Fruit fly (Drosophila melanogaster) whole organism, embryonic: Measurements from ENCODE around the gene CG12995.

ENCODE experiments used
- Aef1 ChIP-seq: fragments of 200-800 bp; sonication (Bioruptor generic); IDR thresholded peaks from 3 replicates; pipeline ENCODE4 v1.3.6; 2022; ENCODE audit warnings: missing biosample characterization, missing genetic modification characterization
- B-H2 ChIP-seq: fragments of 200-800 bp; sonication (Bioruptor generic); optimal IDR thresholded peaks from 2 replicates; lab custom pipeline; 2018; ENCODE audit warnings: missing biosample characterization, mild to moderate bottlenecking, missing genetic modification characterization
- CG10274 ChIP-seq: fragments of 200-800 bp; sonication (Bioruptor generic); optimal IDR thresholded peaks from 3 replicates; lab custom pipeline; 2017; ENCODE audit warnings: missing biosample characterization, mild to moderate bottlenecking, missing genetic modification characterization
- CG11247 ChIP-seq: fragments of 200-800 bp; sonication (Bioruptor generic); IDR thresholded peaks from 2 replicates; pipeline ENCODE4 v1.3.6; 2022; ENCODE audit warnings: missing biosample characterization, missing genetic modification characterization
- CG12659 ChIP-seq: fragments of 200-800 bp; sonication (Bioruptor generic); optimal IDR thresholded peaks from 3 replicates; lab custom pipeline; 2017; ENCODE audit warnings: mild to moderate bottlenecking, missing biosample characterization, missing genetic modification reagents, missing genetic modification characterization
- CG13624 ChIP-seq: fragments of 200-800 bp; sonication (Bioruptor generic); optimal IDR thresholded peaks from 2 replicates; lab custom pipeline; 2016; ENCODE audit warnings: missing biosample characterization, missing genetic modification characterization
- CG14014 ChIP-seq: fragments of 200-800 bp; sonication (Bioruptor generic); IDR thresholded peaks from 2 replicates; pipeline ENCODE4 v1.3.6; 2022; ENCODE audit warnings: missing biosample characterization, missing genetic modification characterization
- CG15479 ChIP-seq: fragments of 200-800 bp; sonication (Bioruptor generic); optimal IDR thresholded peaks from 3 replicates; lab custom pipeline; 2019; ENCODE audit warnings: missing biosample characterization, mild to moderate bottlenecking, missing genetic modification characterization, moderate library complexity
- CG16813 ChIP-seq: fragments of 200-800 bp; sonication (Bioruptor generic); IDR thresholded peaks from 3 replicates; pipeline ENCODE4 v1.3.6; 2022; ENCODE audit warnings: missing biosample characterization, missing genetic modification characterization; ENCODE audit not compliant: partially characterized antibody
- CG17186 ChIP-seq: fragments of 200-800 bp; sonication (Bioruptor generic); optimal IDR thresholded peaks from 3 replicates; lab custom pipeline; 2017; ENCODE audit warnings: missing biosample characterization, missing genetic modification reagents, missing genetic modification characterization
- CG18011 ChIP-seq: fragments of 200-800 bp; sonication (Bioruptor generic); optimal IDR thresholded peaks from 2 replicates; lab custom pipeline; 2017; ENCODE audit warnings: missing biosample characterization, missing genetic modification characterization, mild to moderate bottlenecking, moderate library complexity, missing genotype
- CG2120 ChIP-seq: fragments of 200-800 bp; sonication (Bioruptor generic); optimal IDR thresholded peaks from 3 replicates; lab custom pipeline; 2016; ENCODE audit warnings: missing biosample characterization, missing genetic modification characterization
- CG3847 ChIP-seq: fragments of 200-800 bp; sonication (Bioruptor generic); IDR thresholded peaks from 2 replicates; pipeline ENCODE4 v1.3.6; 2022; ENCODE audit warnings: missing biosample characterization, missing genetic modification characterization
- CG7928 ChIP-seq: fragments of 200-800 bp; sonication (Bioruptor generic); optimal IDR thresholded peaks from 2 replicates; lab custom pipeline; 2017; ENCODE audit warnings: missing biosample characterization, mild to moderate bottlenecking, missing genetic modification characterization
- CG8388 ChIP-seq: fragments of 200-800 bp; sonication (Bioruptor generic); optimal IDR thresholded peaks from 2 replicates; lab custom pipeline; 2019; ENCODE audit warnings: missing biosample characterization, mild to moderate bottlenecking, missing genetic modification characterization, moderate library complexity
- CG8765 ChIP-seq: fragments of 200-800 bp; sonication (Bioruptor generic); IDR thresholded peaks from 2 replicates; pipeline ENCODE4 v1.3.6; 2022; ENCODE audit warnings: missing biosample characterization, missing genetic modification characterization
- CHES-1-like ChIP-seq: fragments of 200-800 bp; sonication (Bioruptor generic); optimal IDR thresholded peaks from 2 replicates; lab custom pipeline; 2016; ENCODE audit warnings: missing biosample characterization, missing genetic modification characterization
- CTCF ChIP-seq: fragments of 200-800 bp; sonication (Bioruptor generic); optimal IDR thresholded peaks from 2 replicates; lab custom pipeline; 2017; ENCODE audit warnings: missing biosample characterization, mild to moderate bottlenecking, missing genetic modification characterization, moderate library complexity
- CoRest ChIP-seq: fragments of 200-800 bp; sonication (Bioruptor generic); optimal IDR thresholded peaks from 3 replicates; lab custom pipeline; 2018; ENCODE audit warnings: missing biosample characterization, mild to moderate bottlenecking, missing genetic modification characterization, moderate library complexity
- Dek ChIP-seq: fragments of 200-800 bp; sonication (Bioruptor generic); optimal IDR thresholded peaks from 3 replicates; lab custom pipeline; 2019; ENCODE audit warnings: missing biosample characterization, mild to moderate bottlenecking, missing genetic modification characterization, moderate library complexity
- Doc3 ChIP-seq: fragments of 200-800 bp; sonication (Bioruptor generic); IDR thresholded peaks from 3 replicates; pipeline ENCODE4 v1.3.6; 2022; ENCODE audit warnings: missing biosample characterization, missing genetic modification characterization; ENCODE audit not compliant: partially characterized antibody
- Dp ChIP-seq: fragments of 200-800 bp; sonication (Bioruptor generic); optimal IDR thresholded peaks from 2 replicates; lab custom pipeline; 2018; ENCODE audit warnings: missing biosample characterization, mild to moderate bottlenecking, missing genetic modification characterization, moderate library complexity
- Dref ChIP-seq: fragments of 200-800 bp; sonication (Bioruptor generic); IDR thresholded peaks from 2 replicates; pipeline ENCODE4 v1.3.6; 2022; ENCODE audit warnings: missing biosample characterization, missing genetic modification characterization
- Ets97D ChIP-seq: fragments of 200-800 bp; sonication (Bioruptor generic); optimal IDR thresholded peaks from 3 replicates; lab custom pipeline; 2016; ENCODE audit warnings: missing biosample characterization, missing genetic modification characterization
- HmgZ ChIP-seq: fragments of 200-800 bp; sonication (Bioruptor generic); optimal IDR thresholded peaks from 2 replicates; lab custom pipeline; 2018; ENCODE audit warnings: missing biosample characterization, mild to moderate bottlenecking, missing genetic modification characterization
- Med ChIP-seq: fragments of 200-800 bp; sonication (Bioruptor generic); peaks from one replicate; lab custom pipeline; 2016; ENCODE audit warnings: missing biosample characterization, missing genetic modification characterization, mild to moderate bottlenecking, inconsistent platforms, moderate library complexity
- NfI ChIP-seq: fragments of 200-800 bp; sonication (Bioruptor generic); optimal IDR thresholded peaks from 3 replicates; lab custom pipeline; 2018; ENCODE audit warnings: missing biosample characterization, mild to moderate bottlenecking, missing genetic modification characterization, moderate library complexity
- Opbp ChIP-seq: fragments of 200-800 bp; sonication (Bioruptor generic); IDR thresholded peaks from 3 replicates; pipeline ENCODE4 v1.3.6; 2022; ENCODE audit warnings: missing biosample characterization, missing genetic modification characterization; ENCODE audit not compliant: partially characterized antibody
- Pdp1 ChIP-seq, 2 experiments: fragments of 200-800 bp; sonication (Bioruptor generic); optimal IDR thresholded peaks; 3 replicates each; lab custom pipeline; 2016; ENCODE audit warnings: missing biosample characterization in 2 of 2, missing genetic modification characterization in 2 of 2, mild to moderate bottlenecking in 1 of 2, moderate library complexity in 1 of 2
- amos ChIP-seq: fragments of 200-800 bp; sonication (Bioruptor generic); IDR thresholded peaks from 2 replicates; pipeline ENCODE4 v1.3.6; 2022; ENCODE audit warnings: missing biosample characterization, missing genetic modification characterization; ENCODE audit not compliant: partially characterized antibody
- ato ChIP-seq: fragments of 200-800 bp; sonication (Bioruptor generic); IDR thresholded peaks from 2 replicates; pipeline ENCODE4 v1.3.6; 2022; ENCODE audit warnings: missing biosample characterization, missing genetic modification characterization; ENCODE audit not compliant: partially characterized antibody
- bbx ChIP-seq: fragments of 200-800 bp; sonication (Bioruptor generic); IDR thresholded peaks from 2 replicates; pipeline ENCODE4 v1.3.6; 2022; ENCODE audit warnings: missing biosample characterization, missing genetic modification characterization; ENCODE audit not compliant: partially characterized antibody
- br ChIP-seq: fragments of >200 bp; optimal IDR thresholded peaks from 2 replicates; lab custom pipeline; 2017
- chinmo ChIP-seq: fragments of 200-800 bp; sonication (Bioruptor generic); IDR thresholded peaks from 4 replicates; pipeline ENCODE4 v1.3.6; 2022; ENCODE audit warnings: missing biosample characterization, missing genetic modification characterization; ENCODE audit not compliant: partially characterized antibody
- da ChIP-seq: fragments of 200-800 bp; sonication (Bioruptor generic); optimal IDR thresholded peaks from 2 replicates; lab custom pipeline; 2016; ENCODE audit warnings: missing biosample characterization, missing genetic modification characterization
- disco-r ChIP-seq: fragments of 200-800 bp; sonication (Bioruptor generic); optimal IDR thresholded peaks from 2 replicates; lab custom pipeline; 2016; ENCODE audit warnings: missing biosample characterization, missing genetic modification characterization
- en ChIP-seq: fragments of 200-800 bp; sonication (Bioruptor generic); optimal IDR thresholded peaks from 2 replicates; lab custom pipeline; 2016; ENCODE audit warnings: missing biosample characterization, missing genetic modification characterization
- esg ChIP-seq: fragments of 200-800 bp; sonication (Bioruptor generic); conservative IDR thresholded peaks from 2 replicates; pipeline ENCODE4 v1.3.6; 2022; ENCODE audit warnings: missing biosample characterization, missing genetic modification characterization
- gfzf ChIP-seq: fragments of 200-800 bp; sonication (Bioruptor generic); optimal IDR thresholded peaks from 2 replicates; lab custom pipeline; 2016; ENCODE audit warnings: missing biosample characterization, mild to moderate bottlenecking, missing genetic modification characterization, moderate library complexity
- knrl ChIP-seq: fragments of 200-800 bp; sonication (Bioruptor generic); IDR thresholded peaks from 3 replicates; pipeline ENCODE4 v1.3.6; 2022; ENCODE audit warnings: missing biosample characterization, missing genetic modification characterization; ENCODE audit not compliant: partially characterized antibody
- nmo ChIP-seq: fragments of 200-800 bp; sonication (Bioruptor generic); optimal IDR thresholded peaks from 2 replicates; lab custom pipeline; 2018; ENCODE audit warnings: missing biosample characterization, mild to moderate bottlenecking, missing genetic modification characterization, moderate library complexity
- otp ChIP-seq: fragments of 200-800 bp; sonication (Bioruptor generic); IDR thresholded peaks from 3 replicates; pipeline ENCODE4, ENCODE4 v1.3.6; 2022; ENCODE audit warnings: missing biosample characterization, missing genetic modification characterization
- row ChIP-seq: fragments of 200-800 bp; sonication (Bioruptor generic); IDR thresholded peaks from 3 replicates; pipeline ENCODE4 v1.3.6; 2022; ENCODE audit warnings: missing biosample characterization, missing genetic modification characterization
- sens-2 ChIP-seq: fragments of 200-800 bp; sonication (Bioruptor generic); IDR thresholded peaks from 2 replicates; pipeline ENCODE4 v1.3.6; 2022; ENCODE audit warnings: missing biosample characterization, missing genetic modification characterization
- slp2 ChIP-seq: fragments of 200-800 bp; sonication (Bioruptor generic); optimal IDR thresholded peaks from 2 replicates; lab custom pipeline; 2016; ENCODE audit warnings: missing biosample characterization, missing genetic modification characterization
- sna ChIP-seq: fragments of 200-800 bp; sonication (Bioruptor generic); IDR thresholded peaks from 2 replicates; pipeline ENCODE4 v1.3.6; 2022; ENCODE audit warnings: missing biosample characterization, missing genetic modification characterization; ENCODE audit not compliant: partially characterized antibody
- sob ChIP-seq: fragments of 200-800 bp; sonication (Bioruptor generic); IDR thresholded peaks from 2 replicates; pipeline ENCODE4 v1.3.6; 2022; ENCODE audit warnings: missing biosample characterization, missing genetic modification characterization
- tna ChIP-seq: fragments of 200-800 bp; sonication (Bioruptor generic); IDR thresholded peaks from 2 replicates; pipeline ENCODE4 v1.3.6; 2022; ENCODE audit warnings: missing biosample characterization, missing genetic modification characterization; ENCODE audit not compliant: partially characterized antibody
- unc-4 ChIP-seq: fragments of 200-800 bp; sonication (Bioruptor generic); IDR thresholded peaks from 2 replicates; pipeline ENCODE4 v1.3.6; 2022; ENCODE audit warnings: missing biosample characterization, missing genetic modification characterization; ENCODE audit not compliant: partially characterized antibody
- usp ChIP-seq: fragments of >200 bp; optimal IDR thresholded peaks from 2 replicates; lab custom pipeline; 2017; ENCODE audit warnings: missing biosample characterization, missing genetic modification characterization

CG12995 gene

DNA sequence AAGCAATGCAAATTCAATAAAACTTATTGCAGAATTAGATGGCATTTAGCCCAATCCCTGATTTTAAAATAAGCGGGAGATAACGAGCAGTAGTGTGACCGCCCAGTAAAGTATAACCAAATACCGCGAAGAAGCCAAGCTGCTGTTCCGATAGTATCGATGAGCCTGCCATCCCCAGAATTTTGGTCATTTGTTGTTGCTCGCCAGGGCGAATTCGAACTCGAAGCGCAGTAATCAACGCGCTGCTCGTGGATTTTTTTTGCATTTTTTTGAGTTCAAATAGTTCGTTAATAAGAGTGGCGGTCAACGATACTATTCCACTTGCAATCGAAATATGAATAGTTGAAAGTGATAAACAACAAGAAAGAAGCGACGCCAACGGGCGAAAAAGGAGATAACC is 50.0 kb downstream of the CG12995 start, which contains the start of gene baz (continued):
- TF ChIP-seq CG8765 (GFP tag; lab: Robert Waterston, UW) (0 out of 2 replicates have a peak, but pooled peaks have one; percentile 6), CG3847 (GFP tag; lab: Robert Waterston, UW) (peak; percentile 42), CG17186 (GFP tag; lab: Kevin White, UChicago) (peak; percentile 38), sob (peak; percentile 53; the same call in 1 of the 2 replicates), Dref (peak; percentile 59), CG10274 (no peak), row (GFP tag; lab: Robert Waterston, UW) (peak; percentile 50), gfzf (peak; percentile 91), CG11247 (no peak), HmgZ (tag; lab: Kevin White, UChicago) (peak; percentile 49), Doc3 (peak; percentile 67), esg (GFP tag; lab: Robert Waterston, UW) (no peak), Med (GFP tag; lab: Kevin White, UChicago) (peak; percentile 66), unc-4 (GFP tag; lab: Robert Waterston, UW) (peak; percentile 85), slp2 (GFP tag; lab: Kevin White, UChicago) (no peak), disco-r (GFP tag; lab: Kevin White, UChicago) (no peak), knrl (GFP tag; lab: Robert Waterston, UW) (peak; percentile 86), CG18011 (GFP tag; lab: Kevin White, UChicago) (no peak), tna (GFP tag; lab: Robert Waterston, UW) (peak; percentile 81), br (no peak), CG14014 (GFP tag; lab: Robert Waterston, UW) (no peak), CG12659 (GFP tag; lab: Kevin White, UChicago) (peak; percentile 53), CG15479 (GFP tag; lab: Kevin White, UChicago) (no peak), CoRest (tag; lab: Kevin White, UChicago) (peak; percentile 17), nmo (GFP tag; lab: Kevin White, UChicago) (peak; percentile 41), otp (GFP tag; lab: Robert Waterston, UW) (no peak), CG16813 (peak; percentile 85), CHES-1-like (GFP tag; lab: Kevin White, UChicago) (peak; percentile 22), sens-2 (no peak), chinmo (GFP tag; lab: Robert Waterston, UW) (peak; percentile 80; the same call in 1 of the 4 replicates), Opbp (GFP tag; lab: Robert Waterston, UW) (peak; percentile 92), Dp (GFP tag; lab: Kevin White, UChicago) (peak; percentile 88), da (GFP tag; lab: Kevin White, UChicago) (no peak), CG2120 (GFP tag; lab: Kevin White, UChicago) (peak; percentile 3), Dek (tag; lab: Kevin White, UChicago) (peak; percentile 20), amos (GFP tag; lab: Robert Waterston, UW) (peak; percentile 95), NfI (no peak), sna (GFP tag; lab: Robert Waterston, UW) (peak; percentile 61), B-H2 (GFP tag; lab: Kevin White, UChicago) (peak; percentile 20), ato (GFP tag; lab: Robert Waterston, UW) (peak; percentile 89), CG7928 (GFP tag; lab: Kevin White, UChicago) (peak; percentile 37), CG13624 (GFP tag; lab: Kevin White, UChicago) (peak; percentile 43), Aef1 (GFP tag; lab: Robert Waterston, UW) (peak; percentile 83), usp (GFP tag; lab: Kevin White, UChicago) (no peak), CG8388 (GFP tag; lab: Kevin White, UChicago) (no peak), en (GFP tag; lab: Kevin White, UChicago) (no peak), CTCF (GFP tag; lab: Kevin White, UChicago) (peak; percentile 51), bbx (GFP tag; lab: Robert Waterston, UW) (peak; percentile 93), Pdp1 (GFP tag; optimal IDR thresholded peaks at IDR 0.05; lab: Kevin White, UChicago) (peak in 1 of 2 experiments; percentile 83), Ets97D (GFP tag; lab: Kevin White, UChicago) (peak; percentile 68)
